Worm (Caenorhabditis elegans) whole organism, L4 larva: ENCODE results near the gene prx-5.

ENCODE experiments used
- F49E8.2 ChIP-seq: sonication (generic microtip); optimal IDR thresholded peaks from 2 replicates; lab custom pipeline; 2016; ENCODE audit warnings: missing compliant biosample characterization, mild to moderate bottlenecking, missing genetic modification characterization, borderline replicate concordance
- T20F7.1 ChIP-seq: fragments of 200-800 bp; sonication (Bioruptor generic); optimal IDR thresholded peaks from 2 replicates; lab custom pipeline; 2018; ENCODE audit warnings: mild to moderate bottlenecking, missing genetic modification characterization, missing compliant biosample characterization
- ZK546.5 ChIP-seq, 2 experiments: sonication (generic microtip); optimal IDR thresholded peaks; 2 replicates each; lab custom pipeline; 2017; ENCODE audit warnings: missing biosample characterization in 2 of 2, missing genetic modification characterization in 2 of 2
- ama-1 ChIP-seq: fragments of 150-350 bp; optimal IDR thresholded peaks from 2 replicates; lab custom pipeline; 2014; ENCODE audit warnings: inconsistent platforms, mixed read lengths
- ceh-20 ChIP-seq: fragments of 200-800 bp; sonication (Bioruptor generic); IDR thresholded peaks from 2 replicates; pipeline ENCODE4 v1.3.6; 2022; ENCODE audit warnings: missing genetic modification reagents, missing genetic modification characterization, missing compliant biosample characterization
- ceh-28 ChIP-seq: fragments of 150-350 bp; optimal IDR thresholded peaks from 2 replicates; lab custom pipeline; 2014; ENCODE audit warnings: missing biosample characterization, missing genetic modification reagents, missing genetic modification characterization
- ceh-32 ChIP-seq: sonication (generic microtip); optimal IDR thresholded peaks from 2 replicates; lab custom pipeline; 2016; ENCODE audit warnings: mild to moderate bottlenecking, missing genetic modification characterization, missing compliant biosample characterization; ENCODE audit not compliant: poor library complexity
- ceh-44 ChIP-seq: fragments of 200-800 bp; sonication (Bioruptor generic); IDR thresholded peaks from 2 replicates; pipeline ENCODE4 v1.3.6; 2022; ENCODE audit warnings: missing genetic modification reagents, missing genetic modification characterization, missing compliant biosample characterization
- ces-1 ChIP-seq: fragments of 150-350 bp; sonication (generic microtip); optimal IDR thresholded peaks from 4 replicates; lab custom pipeline; 2014; ENCODE audit warnings: missing biosample characterization, missing genetic modification reagents, missing genetic modification characterization
- ctbp-1 ChIP-seq: fragments of 200-800 bp; sonication (Bioruptor generic); IDR thresholded peaks from 2 replicates; pipeline ENCODE4 v1.3.6; 2022; ENCODE audit warnings: missing genetic modification reagents, missing genetic modification characterization, missing compliant biosample characterization
- dmd-6 ChIP-seq: fragments of 200-800 bp; sonication (Bioruptor generic); IDR thresholded peaks from 2 replicates; pipeline ENCODE4 v1.3.6; 2022; ENCODE audit warnings: missing genetic modification reagents, missing genetic modification characterization, missing compliant biosample characterization
- dmd-9 ChIP-seq: fragments of 200-800 bp; sonication (Bioruptor generic); IDR thresholded peaks from 2 replicates; pipeline ENCODE4 v1.3.6; 2022; ENCODE audit warnings: missing genetic modification reagents, missing genetic modification characterization, missing compliant biosample characterization
- dpl-1 ChIP-seq: fragments of 150-350 bp; optimal IDR thresholded peaks from 2 replicates; lab custom pipeline; 2014; ENCODE audit warnings: missing biosample characterization, missing genetic modification reagents, missing genetic modification characterization
- dve-1 ChIP-seq: sonication (generic microtip); optimal IDR thresholded peaks from 2 replicates; lab custom pipeline; 2017; ENCODE audit warnings: antibody characterized with exemption, mild to moderate bottlenecking, missing genetic modification characterization, missing compliant biosample characterization; ENCODE audit not compliant: insufficient read depth
- egl-27 ChIP-seq: sonication (generic microtip); optimal IDR thresholded peaks from 3 replicates; lab custom pipeline; 2017; ENCODE audit warnings: missing biosample characterization, missing genetic modification reagents, missing genetic modification characterization
- egl-43 ChIP-seq: fragments of 200-800 bp; sonication (Bioruptor generic); IDR thresholded peaks from 2 replicates; pipeline ENCODE4 v1.3.6; 2022; ENCODE audit warnings: missing genetic modification reagents, missing genetic modification characterization, missing compliant biosample characterization
- fkh-10 ChIP-seq: fragments of 150-350 bp; optimal IDR thresholded peaks from 2 replicates; lab custom pipeline; 2014; ENCODE audit warnings: missing biosample characterization, missing genetic modification reagents, missing genetic modification characterization
- hif-1 ChIP-seq, 2 experiments: sonication (generic microtip); optimal IDR thresholded peaks; 2 replicates each; lab custom pipeline; 2016 to 2017; ENCODE audit warnings: missing compliant biosample characterization in 2 of 2, missing genetic modification characterization in 2 of 2, missing genetic modification reagents in 2 of 2, missing genotype in 2 of 2, mild to moderate bottlenecking in 1 of 2
- hlh-30 ChIP-seq: sonication (generic microtip); optimal IDR thresholded peaks from 2 replicates; lab custom pipeline; 2017; ENCODE audit warnings: antibody characterized with exemption, mild to moderate bottlenecking, missing genetic modification characterization, missing compliant biosample characterization; ENCODE audit not compliant: insufficient read depth
- jun-1 ChIP-seq: fragments of 150-350 bp; optimal IDR thresholded peaks from 2 replicates; lab custom pipeline; 2014; ENCODE audit warnings: missing biosample characterization, missing genetic modification reagents, missing genetic modification characterization
- lin-1 ChIP-seq: fragments of 200-800 bp; sonication (Bioruptor generic); IDR thresholded peaks from 2 replicates; pipeline ENCODE4 v1.3.6; 2022; ENCODE audit warnings: missing genetic modification reagents, missing genetic modification characterization, missing compliant biosample characterization
- lin-38 ChIP-seq: fragments of 200-800 bp; sonication (Bioruptor generic); IDR thresholded peaks from 2 replicates; pipeline ENCODE4 v1.3.6; 2022; ENCODE audit warnings: missing genetic modification reagents, missing genetic modification characterization, missing compliant biosample characterization
- mdl-1 ChIP-seq, 2 experiments: fragments of 150-350 bp in 1 of 2; sonication (generic microtip) in 1 of 2; optimal IDR thresholded peaks; 2 replicates each; lab custom pipeline; 2014 to 2017; ENCODE audit warnings: missing biosample characterization in 2 of 2, missing genetic modification characterization in 2 of 2
- mes-2 ChIP-seq: sonication (generic microtip); optimal IDR thresholded peaks from 2 replicates; lab custom pipeline; 2016; ENCODE audit warnings: missing genotype, mild to moderate bottlenecking, missing genetic modification characterization, missing compliant biosample characterization; ENCODE audit not compliant: poor library complexity, severe bottlenecking
- mxl-3 ChIP-seq: fragments of 200-800 bp; sonication (Bioruptor generic); optimal IDR thresholded peaks from 2 replicates; lab custom pipeline; 2018; ENCODE audit warnings: mild to moderate bottlenecking, missing genetic modification characterization, missing compliant biosample characterization
- nhr-10 ChIP-seq: fragments of 150-350 bp; optimal IDR thresholded peaks from 2 replicates; lab custom pipeline; 2014; ENCODE audit warnings: missing biosample characterization, missing genetic modification characterization
- nhr-111 ChIP-seq: fragments of 200-800 bp; sonication (Bioruptor generic); optimal IDR thresholded peaks from 2 replicates; lab custom pipeline; 2018; ENCODE audit warnings: mild to moderate bottlenecking, missing genetic modification characterization, missing compliant biosample characterization
- nhr-25 ChIP-seq: sonication (generic microtip); optimal IDR thresholded peaks from 2 replicates; lab custom pipeline; 2017; ENCODE audit warnings: missing genetic modification characterization, mild to moderate bottlenecking, missing compliant biosample characterization, antibody characterized with exemption, moderate library complexity, borderline replicate concordance; ENCODE audit not compliant: insufficient read depth
- nhr-28 ChIP-seq: fragments of 150-350 bp; optimal IDR thresholded peaks from 2 replicates; lab custom pipeline; 2014; ENCODE audit warnings: missing biosample characterization, missing genetic modification characterization
- nhr-41 ChIP-seq: fragments of 200-800 bp; sonication (Bioruptor generic); IDR thresholded peaks from 2 replicates; pipeline ENCODE4 v1.3.6; 2022; ENCODE audit warnings: missing genetic modification reagents, missing genetic modification characterization, missing compliant biosample characterization
- nhr-77 ChIP-seq: fragments of 150-350 bp; optimal IDR thresholded peaks from 2 replicates; lab custom pipeline; 2014; ENCODE audit warnings: missing biosample characterization, missing genetic modification characterization
- pha-4 ChIP-seq, 2 experiments: fragments of 150-350 bp in 1 of 2; fragments of 200-800 bp in 1 of 2; sonication (Bioruptor generic) in 1 of 2; IDR thresholded peaks in 1 of 2; optimal IDR thresholded peaks in 1 of 2; 2 replicates each; pipeline versions ENCODE4 v1.3.6 to Lab custom; 2014 to 2022; ENCODE audit warnings: missing genetic modification characterization in 2 of 2, missing genetic modification reagents in 2 of 2, missing biosample characterization in 1 of 2, missing compliant biosample characterization in 1 of 2
- pqm-1 ChIP-seq: sonication (generic microtip); optimal IDR thresholded peaks from 2 replicates; lab custom pipeline; 2017; ENCODE audit warnings: missing biosample characterization, missing genetic modification characterization
- rbr-2 ChIP-seq: sonication (generic microtip); optimal IDR thresholded peaks from 2 replicates; lab custom pipeline; 2016; ENCODE audit warnings: missing genotype, missing genetic modification characterization, missing compliant biosample characterization
- skn-1 ChIP-seq: fragments of 150-350 bp; optimal IDR thresholded peaks from 2 replicates; lab custom pipeline; 2014; ENCODE audit warnings: missing biosample characterization, missing genetic modification characterization
- unc-62 ChIP-seq, 3 experiments: fragments of 150-350 bp in 1 of 3; sonication (generic microtip); optimal IDR thresholded peaks in 2 of 3; peaks in 1 of 3; 1 replicate in 1 of 3; 2 replicates in 2 of 3; lab custom pipeline; 2014 to 2017; ENCODE audit warnings: missing biosample characterization in 3 of 3, missing genetic modification characterization in 3 of 3, missing genetic modification reagents in 3 of 3, missing genotype in 1 of 3
- vab-7 ChIP-seq: fragments of 200-800 bp; sonication (Bioruptor generic); IDR thresholded peaks from 2 replicates; pipeline ENCODE4 v1.3.6; 2022; ENCODE audit warnings: missing genetic modification reagents, missing genetic modification characterization, missing compliant biosample characterization
- zfp-3 ChIP-seq: fragments of 200-800 bp; sonication (Bioruptor generic); conservative IDR thresholded peaks from 2 replicates; pipeline ENCODE4 v1.3.6; 2022; ENCODE audit warnings: missing genetic modification reagents, missing genetic modification characterization, missing compliant biosample characterization
- ztf-7 ChIP-seq: fragments of 150-350 bp; optimal IDR thresholded peaks from 2 replicates; lab custom pipeline; 2014; ENCODE audit warnings: missing biosample characterization, missing genetic modification characterization

Gene prx-5

ce11 chrII:8704413-8704874, at the start of gene prx-5:
TSS of gene prx-5 (plus strand) at chrII:8704824.
- no peak for TF ChIP-seq dmd-9 (GFP tag; lab: Robert Waterston, UW)
- TF ChIP-seq ceh-28 (tag; lab: Kevin White, UChicago): no peak
- no peak for TF ChIP-seq vab-7 (GFP tag; lab: Robert Waterston, UW)
- no peak for TF ChIP-seq jun-1 (tag; lab: Kevin White, UChicago)
- no peak for TF ChIP-seq ceh-32
- TF ChIP-seq T20F7.1 (GFP tag; lab: Kevin White, UChicago): peak; percentile 10
- TF ChIP-seq egl-27 (tag; lab: Kevin White, UChicago): no peak
- no peak for TF ChIP-seq hlh-30 (tag; lab: Kevin White, UChicago)
- no peak for TF ChIP-seq nhr-41 (GFP tag; lab: Robert Waterston, UW)
- TF ChIP-seq ctbp-1 (GFP tag; lab: Robert Waterston, UW): no peak
- peak; percentile 29; the same call in 1 of the 2 replicates for TF ChIP-seq dmd-6 (GFP tag; lab: Robert Waterston, UW)
- no peak for TF ChIP-seq ztf-7 (tag; lab: Kevin White, UChicago)
- TF ChIP-seq nhr-28 (tag; lab: Kevin White, UChicago): peak; percentile 77
- TF ChIP-seq pqm-1: peak; percentile 35
- TF ChIP-seq dve-1 (tag; lab: Kevin White, UChicago): peak; percentile 32
- TF ChIP-seq hif-1 (tag; optimal IDR thresholded peaks at IDR 0.05; lab: Kevin White, UChicago): no peak
- no peak for TF ChIP-seq ceh-20 (GFP tag; lab: Robert Waterston, UW)

ce11 chrII:8658835-8659234, 45.8 kb upstream of the prx-5 start, which contains the start of gene atg-10:
TSS of gene atg-10 (plus strand) at chrII:8659135.
- TF ChIP-seq nhr-10 (tag; lab: Kevin White, UChicago) (no peak), unc-62 (GFP tag; optimal IDR thresholded peaks at IDR 0.05 in 1 of 2; lab: Kevin White, UChicago) (peak in 1 of 2 experiments; percentile 5), unc-62 (tag; optimal IDR thresholded peaks at IDR 0.05; lab: Kevin White, UChicago) (no peak), ama-1 (peak; percentile 43)
- TF ChIP-seq, all 104 proteins: peak for 2

ce11 chrII:8661539-8661938, 43.1 kb upstream of the prx-5 start, which contains the start of the genes piga-1 and eif-2Bepsilon:
TSS of gene piga-1 (minus strand) at chrII:8661712.
TSS of gene eif-2Bepsilon (plus strand) at chrII:8661869.
- peak; percentile 16 for TF ChIP-seq nhr-77 (tag; lab: Kevin White, UChicago)
- TF ChIP-seq ZK546.5 (tag; optimal IDR thresholded peaks at IDR 0.05; lab: Kevin White, UChicago): no peak
- no peak for TF ChIP-seq zfp-3 (GFP tag; lab: Robert Waterston, UW)
- TF ChIP-seq mes-2 (tag; lab: Kevin White, UChicago): peak; percentile 53
- TF ChIP-seq nhr-111: no peak
- TF ChIP-seq lin-1: no peak
- no peak for TF ChIP-seq ceh-44 (GFP tag; lab: Robert Waterston, UW)
- no peak for TF ChIP-seq egl-43 (GFP tag; lab: Robert Waterston, UW)
- no peak for TF ChIP-seq dmd-9 (GFP tag; lab: Robert Waterston, UW)
- TF ChIP-seq mdl-1 (tag; optimal IDR thresholded peaks at IDR 0.05; lab: Kevin White, UChicago): peak in 1 of 2 experiments; percentile 75
- TF ChIP-seq ces-1 (GFP tag; lab: Kevin White, UChicago): no peak
- peak; percentile 16 for TF ChIP-seq rbr-2
- TF ChIP-seq mxl-3 (GFP tag; lab: Kevin White, UChicago): peak; percentile 24
- TF ChIP-seq dpl-1 (GFP tag; lab: Kevin White, UChicago): peak; percentile 49
- peak in 1 of 2 experiments; percentile 3 for TF ChIP-seq hif-1 (tag; optimal IDR thresholded peaks at IDR 0.05; lab: Kevin White, UChicago)
- no peak for TF ChIP-seq pha-4 (GFP tag; IDR thresholded peaks at IDR 0.05; lab: Robert Waterston, UW)
- TF ChIP-seq pha-4 (tag; optimal IDR thresholded peaks at IDR 0.05; lab: Kevin White, UChicago): no peak
- TF ChIP-seq nhr-25: no peak
- TF ChIP-seq fkh-10: no peak
- no peak for TF ChIP-seq F49E8.2
- TF ChIP-seq dve-1 (tag; lab: Kevin White, UChicago): peak; percentile 22
- no peak for TF ChIP-seq skn-1 (tag; lab: Kevin White, UChicago)
- TF ChIP-seq lin-38 (GFP tag; lab: Robert Waterston, UW): peak; percentile 90
